Fruit fly (Drosophila melanogaster) whole organism, prepupa: Measurements from ENCODE around the gene CG10802.
A peak's percentile ranks its signal among the peaks of the same experiment; 100 is the strongest.

ENCODE experiments used
- Blimp-1 ChIP-seq: fragments of 200-800 bp; sonication (Bioruptor generic); optimal IDR thresholded peaks from 3 replicates; lab custom pipeline; 2017; ENCODE audit warnings: missing biosample characterization, missing genetic modification characterization, mild to moderate bottlenecking, moderate library complexity, missing genetic modification reagents
- CG10631 ChIP-seq: fragments of 200-800 bp; sonication (Bioruptor generic); optimal IDR thresholded peaks from 2 replicates; lab custom pipeline; 2016; ENCODE audit warnings: missing biosample characterization, missing genetic modification characterization
- CG10669 ChIP-seq: fragments of 200-800 bp; sonication (Bioruptor generic); optimal IDR thresholded peaks from 3 replicates; lab custom pipeline; 2018; ENCODE audit warnings: missing biosample characterization, mild to moderate bottlenecking, missing genetic modification characterization, moderate library complexity
- CG11294 ChIP-seq: fragments of 200-800 bp; sonication (Bioruptor generic); IDR thresholded peaks from 2 replicates; pipeline ENCODE4 v1.3.6; 2022; ENCODE audit warnings: missing biosample characterization, missing genetic modification characterization
- CG11762 ChIP-seq: fragments of 200-800 bp; sonication (Bioruptor generic); optimal IDR thresholded peaks from 3 replicates; lab custom pipeline; 2016; ENCODE audit warnings: missing biosample characterization, missing genetic modification characterization; ENCODE audit not compliant: insufficient read depth
- CG11902 ChIP-seq: fragments of 200-800 bp; sonication (Bioruptor generic); optimal IDR thresholded peaks from 3 replicates; lab custom pipeline; 2016; ENCODE audit warnings: missing biosample characterization, missing genetic modification characterization
- CG15336 ChIP-seq: fragments of 200-800 bp; sonication (Bioruptor generic); IDR thresholded peaks from 2 replicates; pipeline ENCODE4 v1.3.6; 2022; ENCODE audit warnings: missing biosample characterization, missing genetic modification characterization
- CG1621 ChIP-seq: fragments of 200-800 bp; sonication (Bioruptor generic); optimal IDR thresholded peaks from 3 replicates; lab custom pipeline; 2018; ENCODE audit warnings: missing biosample characterization, mild to moderate bottlenecking, missing genetic modification characterization
- CG16779 ChIP-seq: fragments of 200-800 bp; sonication (Bioruptor generic); optimal IDR thresholded peaks from 3 replicates; lab custom pipeline; 2017; ENCODE audit warnings: missing biosample characterization, mild to moderate bottlenecking, missing genetic modification characterization
- CG3032 ChIP-seq: fragments of 200-800 bp; optimal IDR thresholded peaks from 2 replicates; lab custom pipeline; 2019; ENCODE audit warnings: missing biosample characterization, mild to moderate bottlenecking, missing genetic modification characterization, moderate library complexity
- CG31627 ChIP-seq: fragments of 200-800 bp; sonication (Bioruptor generic); optimal IDR thresholded peaks from 3 replicates; lab custom pipeline; 2016; ENCODE audit warnings: missing biosample characterization, missing genetic modification characterization
- CG34406 ChIP-seq: fragments of 200-800 bp; sonication (Bioruptor generic); optimal IDR thresholded peaks from 3 replicates; lab custom pipeline; 2016; ENCODE audit warnings: missing biosample characterization, missing genetic modification characterization
- CG3919 ChIP-seq: fragments of 200-800 bp; sonication (Bioruptor generic); optimal IDR thresholded peaks from 3 replicates; lab custom pipeline; 2016; ENCODE audit warnings: missing biosample characterization, missing genetic modification characterization
- CG4318 ChIP-seq: fragments of 200-800 bp; sonication (Bioruptor generic); optimal IDR thresholded peaks from 3 replicates; lab custom pipeline; 2017; ENCODE audit warnings: missing biosample characterization, mild to moderate bottlenecking, missing genetic modification characterization
- CG6163 ChIP-seq: fragments of 200-800 bp; sonication (Bioruptor generic); IDR thresholded peaks from 3 replicates; pipeline ENCODE4 v1.3.6; 2022; ENCODE audit warnings: missing biosample characterization, missing genetic modification characterization
- CG6276 ChIP-seq: fragments of 200-800 bp; sonication (Bioruptor generic); optimal IDR thresholded peaks from 2 replicates; lab custom pipeline; 2017; ENCODE audit warnings: missing biosample characterization, mild to moderate bottlenecking, missing genetic modification characterization
- CG6792 ChIP-seq: fragments of 200-800 bp; sonication (Bioruptor generic); optimal IDR thresholded peaks from 3 replicates; lab custom pipeline; 2016; ENCODE audit warnings: missing biosample characterization, missing genetic modification characterization
- CG6808 ChIP-seq: fragments of 200-800 bp; sonication (Bioruptor generic); optimal IDR thresholded peaks from 3 replicates; lab custom pipeline; 2017; ENCODE audit warnings: missing biosample characterization, missing genetic modification characterization, mild to moderate bottlenecking, moderate library complexity, missing genetic modification reagents
- CG6854 ChIP-seq: fragments of 200-800 bp; sonication (Bioruptor generic); optimal IDR thresholded peaks from 2 replicates; lab custom pipeline; 2017; ENCODE audit warnings: missing biosample characterization, mild to moderate bottlenecking, missing genetic modification characterization
- CG8119 ChIP-seq: fragments of 200-800 bp; sonication (Bioruptor generic); IDR thresholded peaks from 3 replicates; pipeline ENCODE4 v1.3.6; 2022; ENCODE audit warnings: missing biosample characterization, missing genetic modification characterization
- CG8632 ChIP-seq: fragments of 200-800 bp; sonication (Bioruptor generic); optimal IDR thresholded peaks from 3 replicates; lab custom pipeline; 2016; ENCODE audit warnings: missing biosample characterization, missing genetic modification characterization
- CG9139 ChIP-seq: fragments of 200-800 bp; sonication (Bioruptor generic); optimal IDR thresholded peaks from 3 replicates; lab custom pipeline; 2017; ENCODE audit warnings: missing biosample characterization, mild to moderate bottlenecking, missing genetic modification characterization
- Eip78C ChIP-seq: fragments of 200-800 bp; sonication (Bioruptor generic); peaks from one replicate; lab custom pipeline; 2016; ENCODE audit warnings: missing biosample characterization, missing genetic modification characterization
- Eip93F ChIP-seq: fragments of 200-800 bp; sonication (Bioruptor generic); optimal IDR thresholded peaks from 2 replicates; lab custom pipeline; 2016; ENCODE audit warnings: missing biosample characterization, mild to moderate bottlenecking, missing genetic modification characterization
- Ets21C ChIP-seq: fragments of 200-800 bp; sonication (Bioruptor generic); optimal IDR thresholded peaks from 3 replicates; lab custom pipeline; 2016; ENCODE audit warnings: missing biosample characterization, missing genetic modification characterization
- Ets96B ChIP-seq: fragments of 200-800 bp; optimal IDR thresholded peaks from 2 replicates; lab custom pipeline; 2019; ENCODE audit warnings: missing biosample characterization, mild to moderate bottlenecking, missing genetic modification characterization, moderate library complexity
- Hr38 ChIP-seq: sonication (Bioruptor generic); optimal IDR thresholded peaks from 2 replicates; lab custom pipeline; 2016; ENCODE audit warnings: missing biosample characterization, missing genetic modification characterization
- Hr4 ChIP-seq: fragments of 200-800 bp; sonication (Bioruptor generic); optimal IDR thresholded peaks from 3 replicates; lab custom pipeline; 2016; ENCODE audit warnings: missing biosample characterization, missing genetic modification characterization
- Met ChIP-seq: fragments of 200-800 bp; sonication (Bioruptor generic); optimal IDR thresholded peaks from 3 replicates; lab custom pipeline; 2016; ENCODE audit warnings: missing biosample characterization, missing genetic modification characterization
- Smox ChIP-seq: fragments of 200-800 bp; sonication (Bioruptor generic); optimal IDR thresholded peaks from 3 replicates; lab custom pipeline; 2016; ENCODE audit warnings: missing biosample characterization, missing genetic modification characterization
- Sox102F ChIP-seq: fragments of 200-800 bp; sonication (Bioruptor generic); optimal IDR thresholded peaks from 2 replicates; lab custom pipeline; 2016; ENCODE audit warnings: missing biosample characterization, mild to moderate bottlenecking, missing genetic modification characterization
- Sox15 ChIP-seq: fragments of 200-800 bp; sonication (Bioruptor generic); optimal IDR thresholded peaks from 3 replicates; lab custom pipeline; 2016; ENCODE audit warnings: missing biosample characterization, missing genetic modification characterization
- achi ChIP-seq: fragments of 200-800 bp; sonication (Bioruptor generic); optimal IDR thresholded peaks from 3 replicates; lab custom pipeline; 2016; ENCODE audit warnings: missing biosample characterization, missing genetic modification characterization
- acj6 ChIP-seq: fragments of 200-800 bp; sonication (Bioruptor generic); optimal IDR thresholded peaks from 3 replicates; lab custom pipeline; 2016; ENCODE audit warnings: missing biosample characterization, missing genetic modification characterization
- cyc ChIP-seq: fragments of 200-800 bp; sonication (Bioruptor generic); optimal IDR thresholded peaks from 3 replicates; lab custom pipeline; 2016; ENCODE audit warnings: missing biosample characterization, missing genetic modification characterization
- dsx ChIP-seq: fragments of 200-800 bp; optimal IDR thresholded peaks from 3 replicates; lab custom pipeline; 2019; ENCODE audit warnings: missing biosample characterization, mild to moderate bottlenecking, missing genetic modification characterization, moderate library complexity; ENCODE audit not compliant: poor library complexity, severe bottlenecking
- eg ChIP-seq: fragments of 200-800 bp; sonication (Bioruptor generic); IDR thresholded peaks from 3 replicates; pipeline ENCODE4 v1.3.6; 2022; ENCODE audit warnings: missing biosample characterization, missing genetic modification characterization
- esn ChIP-seq: fragments of 200-800 bp; sonication (Bioruptor generic); optimal IDR thresholded peaks from 2 replicates; lab custom pipeline; 2016; ENCODE audit warnings: missing biosample characterization, mild to moderate bottlenecking, missing genetic modification characterization, moderate library complexity
- fd59A ChIP-seq: fragments of 200-800 bp; sonication (Bioruptor generic); optimal IDR thresholded peaks from 2 replicates; lab custom pipeline; 2017; ENCODE audit warnings: missing biosample characterization, mild to moderate bottlenecking, missing genetic modification characterization, missing genetic modification reagents
- fkh ChIP-seq: fragments of 200-800 bp; sonication (Bioruptor generic); optimal IDR thresholded peaks from 3 replicates; lab custom pipeline; 2017; ENCODE audit warnings: missing biosample characterization, mild to moderate bottlenecking, missing genetic modification characterization, moderate library complexity
- lz ChIP-seq: fragments of 200-800 bp; sonication (Bioruptor generic); optimal IDR thresholded peaks from 3 replicates; lab custom pipeline; 2016; ENCODE audit warnings: missing biosample characterization, missing genetic modification characterization
- net ChIP-seq: fragments of 200-800 bp; sonication (Bioruptor generic); optimal IDR thresholded peaks from 3 replicates; lab custom pipeline; 2016; ENCODE audit warnings: missing biosample characterization, missing genetic modification characterization
- pdm3 ChIP-seq: fragments of 200-800 bp; sonication (Bioruptor generic); optimal IDR thresholded peaks from 3 replicates; lab custom pipeline; 2016; ENCODE audit warnings: missing biosample characterization, missing genetic modification characterization
- salr ChIP-seq, 2 experiments: fragments of 200-800 bp; sonication (Bioruptor generic); optimal IDR thresholded peaks; 3 replicates each; lab custom pipeline; 2016 to 2018; ENCODE audit warnings: missing biosample characterization in 2 of 2, missing genetic modification characterization in 2 of 2, mild to moderate bottlenecking in 1 of 2
- spab ChIP-seq: fragments of 200-800 bp; sonication (Bioruptor generic); optimal IDR thresholded peaks from 2 replicates; lab custom pipeline; 2017; ENCODE audit warnings: missing biosample characterization, mild to moderate bottlenecking, missing genetic modification characterization, missing genetic modification reagents
- svp ChIP-seq: fragments of 200-800 bp; sonication (Bioruptor generic); peaks from one replicate; lab custom pipeline; 2016; ENCODE audit warnings: missing biosample characterization, missing genetic modification characterization
- topi ChIP-seq: fragments of 200-800 bp; sonication (Bioruptor generic); optimal IDR thresholded peaks from 3 replicates; lab custom pipeline; 2016; ENCODE audit warnings: missing biosample characterization, missing genetic modification characterization
- vri ChIP-seq: fragments of 200-800 bp; sonication (Bioruptor generic); optimal IDR thresholded peaks from 3 replicates; lab custom pipeline; 2016; ENCODE audit warnings: missing biosample characterization, mild to moderate bottlenecking, missing genetic modification characterization

CG10802 gene

DNA sequence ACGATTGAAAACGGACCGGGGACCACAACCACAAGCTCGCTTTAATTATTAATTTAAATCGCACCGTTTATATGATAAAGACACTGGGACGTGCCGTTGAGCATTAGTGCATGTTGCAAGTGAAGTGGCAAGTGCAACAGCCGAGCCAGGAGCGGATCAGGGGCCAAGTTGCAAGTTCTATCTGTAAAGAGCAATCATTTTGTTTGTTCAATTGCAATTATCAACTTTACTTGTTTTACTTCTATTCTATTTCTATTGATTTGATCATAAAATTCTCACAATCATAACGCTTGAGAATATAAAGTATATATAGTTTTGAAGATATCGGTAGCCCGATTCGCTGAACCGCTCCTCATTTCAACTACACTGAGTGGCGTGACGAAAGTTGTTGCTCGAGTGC is 46.6 kb upstream of the CG10802 start (continued):
- TF ChIP-seq CG6163 (GFP tag; lab: Robert Waterston, UW) (peak; percentile 70), eg (GFP tag; lab: Robert Waterston, UW) (no peak), Blimp-1 (no peak), CG16779 (tag; lab: Kevin White, UChicago) (no peak), Ets96B (tag; lab: Kevin White, UChicago) (peak; percentile 59), salr (GFP tag; optimal IDR thresholded peaks at IDR 0.05; lab: Kevin White, UChicago) (peak in 1 of 2 experiments; percentile 15), cyc (GFP tag; lab: Kevin White, UChicago) (peak; percentile 32), CG31627 (GFP tag; lab: Kevin White, UChicago) (no peak), Smox (GFP tag; lab: Kevin White, UChicago) (no peak), Ets21C (GFP tag; lab: Kevin White, UChicago) (no peak), CG11762 (GFP tag; lab: Kevin White, UChicago) (peak; percentile 39), CG3919 (GFP tag; lab: Kevin White, UChicago) (peak; percentile 69), net (GFP tag; lab: Kevin White, UChicago) (peak; percentile 49), esn (GFP tag; lab: Kevin White, UChicago) (no peak), CG6276 (GFP tag; lab: Kevin White, UChicago) (peak; percentile 57), topi (GFP tag; lab: Kevin White, UChicago) (peak; percentile 45), fd59A (no peak), CG6854 (GFP tag; lab: Kevin White, UChicago) (no peak), fkh (GFP tag; lab: Kevin White, UChicago) (no peak), Hr4 (peak; percentile 69), Met (no peak), spab (GFP tag; lab: Kevin White, UChicago) (no peak)

DNA sequence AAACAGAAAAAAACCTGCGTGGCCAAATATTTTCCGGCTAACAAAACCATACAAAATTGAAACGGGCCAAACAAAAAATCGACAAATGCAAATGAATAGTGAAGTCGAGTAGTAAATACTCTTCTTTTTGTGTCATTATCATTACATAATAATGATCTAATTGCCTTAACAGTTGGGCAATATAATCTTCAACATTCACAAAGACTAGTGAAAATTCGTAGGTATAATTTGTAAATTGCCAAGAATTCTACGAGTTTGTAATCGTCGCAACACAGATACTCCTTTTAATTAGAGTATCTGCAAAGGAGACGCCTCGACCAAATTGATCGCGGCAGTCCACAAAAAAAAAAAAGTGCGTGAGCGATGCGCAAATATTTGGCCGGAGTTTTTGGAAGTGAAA is 45.3 kb upstream of the CG10802 start:
- TF ChIP-seq CG6792 (GFP tag; lab: Kevin White, UChicago) (no peak), acj6 (peak; percentile 3), Hr38 (GFP tag; lab: Kevin White, UChicago) (no peak), fkh (GFP tag; lab: Kevin White, UChicago) (no peak), vri (GFP tag; lab: Kevin White, UChicago) (peak; percentile 43), CG3032 (tag; lab: Kevin White, UChicago) (no peak), Sox102F (GFP tag; lab: Kevin White, UChicago) (peak; percentile 52), pdm3 (no peak), CG10631 (GFP tag; lab: Kevin White, UChicago) (no peak), CG6163 (GFP tag; lab: Robert Waterston, UW) (no peak), CG3919 (GFP tag; lab: Kevin White, UChicago) (peak; percentile 42), CG16779 (tag; lab: Kevin White, UChicago) (no peak), CG6276 (GFP tag; lab: Kevin White, UChicago) (no peak), eg (GFP tag; lab: Robert Waterston, UW) (no peak), CG1621 (tag; lab: Kevin White, UChicago) (no peak), CG31627 (GFP tag; lab: Kevin White, UChicago) (no peak), topi (GFP tag; lab: Kevin White, UChicago) (peak; percentile 79), CG15336 (GFP tag; lab: Robert Waterston, UW) (no peak), Sox15 (no peak), CG6854 (GFP tag; lab: Kevin White, UChicago) (no peak), Eip93F (GFP tag; lab: Kevin White, UChicago) (no peak), dsx (GFP tag; lab: Kevin White, UChicago) (no peak), CG6808 (no peak), svp (GFP tag; lab: Kevin White, UChicago) (peak; percentile 87), Ets21C (GFP tag; lab: Kevin White, UChicago) (no peak), CG11294 (GFP tag; lab: Robert Waterston, UW) (no peak), Hr4 (peak; percentile 20), CG8119 (GFP tag; lab: Robert Waterston, UW) (no peak), CG11902 (GFP tag; lab: Kevin White, UChicago) (peak; percentile 11), CG4318 (GFP tag; lab: Kevin White, UChicago) (no peak), achi (GFP tag; lab: Kevin White, UChicago) (no peak), Met (peak; percentile 79), lz (GFP tag; lab: Kevin White, UChicago) (peak; percentile 43), CG34406 (GFP tag; lab: Kevin White, UChicago) (no peak), spab (GFP tag; lab: Kevin White, UChicago) (no peak), CG10669 (no peak), Eip78C (GFP tag; lab: Kevin White, UChicago) (peak; percentile 69), salr (GFP tag; optimal IDR thresholded peaks at IDR 0.05; lab: Kevin White, UChicago) (no peak), CG8632 (no peak), CG9139 (GFP tag; lab: Kevin White, UChicago) (no peak)
